Fruit fly (Drosophila melanogaster) whole organism, embryonic: ENCODE data around the gene NimC3.
A peak's percentile ranks its signal among the peaks of the same experiment; 100 is the strongest.

Source experiments
- Ada2b ChIP-seq: fragments of 200-800 bp; sonication (Bioruptor generic); IDR thresholded peaks from 2 replicates; pipeline ENCODE4 v1.3.6; 2022; ENCODE audit warnings: missing biosample characterization, missing genetic modification characterization
- Atf6 ChIP-seq: fragments of 200-800 bp; sonication (Bioruptor generic); IDR thresholded peaks from 2 replicates; pipeline ENCODE4 v1.3.6; 2022; ENCODE audit warnings: missing biosample characterization, missing genetic modification characterization
- Awh ChIP-seq: fragments of 200-800 bp; sonication (Bioruptor generic); IDR thresholded peaks from 2 replicates; pipeline ENCODE4, ENCODE4 v1.3.6; 2022; ENCODE audit warnings: missing biosample characterization, missing genetic modification characterization
- BtbVII ChIP-seq: fragments of 200-800 bp; sonication (Bioruptor generic); optimal IDR thresholded peaks from 3 replicates; lab custom pipeline; 2017; ENCODE audit warnings: missing biosample characterization, mild to moderate bottlenecking, missing genetic modification characterization
- CG10366 ChIP-seq: fragments of 200-800 bp; sonication (Bioruptor generic); IDR thresholded peaks from 2 replicates; pipeline ENCODE4 v1.3.6; 2022; ENCODE audit warnings: missing biosample characterization, missing genetic modification characterization
- CG14667 ChIP-seq: fragments of 200-800 bp; sonication (Bioruptor generic); IDR thresholded peaks from 2 replicates; pipeline ENCODE4 v1.3.6; 2022; ENCODE audit warnings: missing biosample characterization, missing genetic modification characterization
- CG16779 ChIP-seq: fragments of 200-800 bp; sonication (Bioruptor generic); IDR thresholded peaks from 2 replicates; pipeline ENCODE4 v1.3.6; 2022; ENCODE audit warnings: missing biosample characterization, missing genetic modification characterization
- CG17328 ChIP-seq: fragments of 200-800 bp; sonication (Bioruptor generic); IDR thresholded peaks from 2 replicates; pipeline ENCODE4 v1.3.6; 2022; ENCODE audit warnings: missing biosample characterization, missing genetic modification characterization
- CG32532 ChIP-seq: fragments of 200-800 bp; sonication (Bioruptor generic); IDR thresholded peaks from 2 replicates; pipeline ENCODE4 v1.3.6; 2022; ENCODE audit warnings: missing biosample characterization, missing genetic modification characterization
- CG3281 ChIP-seq: fragments of 200-800 bp; sonication (Bioruptor generic); optimal IDR thresholded peaks from 3 replicates; lab custom pipeline; 2017; ENCODE audit warnings: missing biosample characterization, mild to moderate bottlenecking, missing genetic modification characterization
- CG3847 ChIP-seq: fragments of 200-800 bp; sonication (Bioruptor generic); IDR thresholded peaks from 2 replicates; pipeline ENCODE4 v1.3.6; 2022; ENCODE audit warnings: missing biosample characterization, missing genetic modification characterization
- CG3995 ChIP-seq: fragments of 200-800 bp; sonication (Bioruptor generic); optimal IDR thresholded peaks from 3 replicates; lab custom pipeline; 2016; ENCODE audit warnings: missing biosample characterization, missing genetic modification characterization
- CG4404 ChIP-seq: fragments of 200-800 bp; sonication (Bioruptor generic); IDR thresholded peaks from 2 replicates; pipeline ENCODE4 v1.3.6; 2022; ENCODE audit warnings: missing biosample characterization, missing genetic modification characterization
- CG4707 ChIP-seq: fragments of 200-800 bp; sonication (Bioruptor generic); optimal IDR thresholded peaks from 2 replicates; lab custom pipeline; 2018; ENCODE audit warnings: missing biosample characterization, mild to moderate bottlenecking, missing genetic modification characterization, moderate library complexity
- CG4730 ChIP-seq: fragments of 200-800 bp; sonication (Bioruptor generic); IDR thresholded peaks from 2 replicates; pipeline ENCODE4 v1.3.6; 2022; ENCODE audit warnings: missing biosample characterization, missing genetic modification characterization
- CG5180 ChIP-seq: fragments of 200-800 bp; sonication (Bioruptor generic); optimal IDR thresholded peaks from 3 replicates; lab custom pipeline; 2017; ENCODE audit warnings: missing biosample characterization, missing genetic modification characterization, mild to moderate bottlenecking, moderate library complexity, missing genetic modification reagents
- CG6765 ChIP-seq: fragments of 200-800 bp; sonication (Bioruptor generic); optimal IDR thresholded peaks from 3 replicates; lab custom pipeline; 2017; ENCODE audit warnings: missing biosample characterization, mild to moderate bottlenecking, missing genetic modification characterization
- CG7963 ChIP-seq: fragments of 200-800 bp; sonication (Bioruptor generic); IDR thresholded peaks from 3 replicates; pipeline ENCODE4 v1.3.6; 2022; ENCODE audit warnings: missing biosample characterization, missing genetic modification characterization; ENCODE audit not compliant: partially characterized antibody
- CG8924 ChIP-seq: fragments of 200-800 bp; optimal IDR thresholded peaks from 3 replicates; lab custom pipeline; 2019; ENCODE audit warnings: missing biosample characterization, mild to moderate bottlenecking, missing genetic modification characterization, moderate library complexity
- Camta ChIP-seq: fragments of 200-800 bp; sonication (Bioruptor generic); optimal IDR thresholded peaks from 2 replicates; lab custom pipeline; 2016; ENCODE audit warnings: missing biosample characterization, missing genetic modification characterization
- D ChIP-seq, 2 experiments: fragments of 200-800 bp in 1 of 2; fragments of >200 bp in 1 of 2; sonication (Bioruptor generic) in 1 of 2; optimal IDR thresholded peaks; 2 replicates in 1 of 2; 3 replicates in 1 of 2; lab custom pipeline; 2017; ENCODE audit warnings: mild to moderate bottlenecking in 1 of 2, missing biosample characterization in 1 of 2, missing genetic modification characterization in 1 of 2, missing genetic modification reagents in 1 of 2
- E2f1 ChIP-seq: fragments of 200-800 bp; sonication (Bioruptor generic); IDR thresholded peaks from 2 replicates; pipeline ENCODE4 v1.3.6; 2022; ENCODE audit warnings: missing biosample characterization, missing genetic modification characterization
- HLH54F ChIP-seq: fragments of 200-800 bp; sonication (Bioruptor generic); optimal IDR thresholded peaks from 3 replicates; lab custom pipeline; 2016; ENCODE audit warnings: missing biosample characterization, missing genetic modification characterization
- Hmr ChIP-seq: fragments of 200-800 bp; sonication (Bioruptor generic); optimal IDR thresholded peaks from 3 replicates; lab custom pipeline; 2017; ENCODE audit warnings: mild to moderate bottlenecking, missing biosample characterization, missing genetic modification reagents, missing genetic modification characterization
- NC2β ChIP-seq: fragments of 200-800 bp; sonication (Bioruptor generic); optimal IDR thresholded peaks from 2 replicates; lab custom pipeline; 2016; ENCODE audit warnings: missing biosample characterization, missing genetic modification characterization
- Neu2 ChIP-seq: fragments of 200-800 bp; sonication (Bioruptor generic); optimal IDR thresholded peaks from 3 replicates; lab custom pipeline; 2016; ENCODE audit warnings: missing biosample characterization, missing genetic modification characterization, borderline replicate concordance
- Nf-YC ChIP-seq: fragments of 200-800 bp; optimal IDR thresholded peaks from 3 replicates; lab custom pipeline; 2019; ENCODE audit warnings: missing biosample characterization, mild to moderate bottlenecking, missing genetic modification characterization, moderate library complexity
- Sin3A ChIP-seq: fragments of >200 bp; optimal IDR thresholded peaks from 2 replicates; lab custom pipeline; 2018
- Six4 ChIP-seq: fragments of 200-800 bp; sonication (Bioruptor generic); optimal IDR thresholded peaks from 2 replicates; lab custom pipeline; 2016; ENCODE audit warnings: missing biosample characterization, missing genetic modification characterization
- Sox100B ChIP-seq: fragments of 200-800 bp; sonication (Bioruptor generic); optimal IDR thresholded peaks from 3 replicates; lab custom pipeline; 2018; ENCODE audit warnings: missing biosample characterization, mild to moderate bottlenecking, missing genetic modification characterization
- Trl ChIP-seq, 3 experiments: fragments of >200 bp in 2 of 3; fragments of 200-800 bp in 1 of 3; sonication (Bioruptor generic) in 1 of 3; optimal IDR thresholded peaks; 2 replicates in 1 of 3; 3 replicates in 2 of 3; lab custom pipeline; 2016 to 2017; ENCODE audit warnings: missing biosample characterization in 1 of 3, missing genetic modification characterization in 1 of 3
- Usf ChIP-seq: fragments of 200-800 bp; sonication (Bioruptor generic); optimal IDR thresholded peaks from 2 replicates; lab custom pipeline; 2017; ENCODE audit warnings: missing genotype, missing biosample characterization, missing genetic modification characterization
- Xbp1 ChIP-seq: fragments of 200-800 bp; sonication (Bioruptor generic); optimal IDR thresholded peaks from 3 replicates; lab custom pipeline; 2016; ENCODE audit warnings: missing biosample characterization, mild to moderate bottlenecking, missing genetic modification characterization
- YL-1 ChIP-seq: fragments of 200-800 bp; sonication (Bioruptor generic); optimal IDR thresholded peaks from 3 replicates; lab custom pipeline; 2017; ENCODE audit warnings: missing biosample characterization, mild to moderate bottlenecking, missing genetic modification characterization
- bbx ChIP-seq: fragments of 200-800 bp; sonication (Bioruptor generic); IDR thresholded peaks from 2 replicates; pipeline ENCODE4 v1.3.6; 2022; ENCODE audit warnings: missing biosample characterization, missing genetic modification characterization; ENCODE audit not compliant: partially characterized antibody
- caup ChIP-seq: fragments of 200-800 bp; sonication (Bioruptor generic); optimal IDR thresholded peaks from 3 replicates; lab custom pipeline; 2017; ENCODE audit warnings: missing biosample characterization, mild to moderate bottlenecking, missing genetic modification characterization, moderate library complexity; ENCODE audit not compliant: severe bottlenecking
- crc ChIP-seq: fragments of 200-800 bp; sonication (Bioruptor generic); optimal IDR thresholded peaks from 2 replicates; lab custom pipeline; 2016; ENCODE audit warnings: missing biosample characterization, missing genetic modification characterization
- crp ChIP-seq, 2 experiments: fragments of 200-800 bp; sonication (Bioruptor generic); optimal IDR thresholded peaks; 2 replicates in 1 of 2; 3 replicates in 1 of 2; lab custom pipeline; 2017; ENCODE audit warnings: missing biosample characterization in 2 of 2, missing genetic modification characterization in 2 of 2, mild to moderate bottlenecking in 1 of 2, moderate library complexity in 1 of 2
- dmrt11E ChIP-seq: fragments of 200-800 bp; sonication (Bioruptor generic); optimal IDR thresholded peaks from 3 replicates; lab custom pipeline; 2018; ENCODE audit warnings: missing biosample characterization, mild to moderate bottlenecking, missing genetic modification characterization, moderate library complexity
- eve ChIP-seq, 2 experiments: fragments of >200 bp; optimal IDR thresholded peaks; 2 replicates each; lab custom pipeline; 2017; ENCODE audit warnings: missing biosample characterization in 2 of 2, missing genetic modification characterization in 2 of 2
- ewg ChIP-seq: fragments of 200-800 bp; sonication (Bioruptor generic); optimal IDR thresholded peaks from 3 replicates; lab custom pipeline; 2017; ENCODE audit warnings: mild to moderate bottlenecking, missing biosample characterization, missing genetic modification reagents, missing genetic modification characterization
- fd3F ChIP-seq: fragments of 200-800 bp; sonication (Bioruptor generic); optimal IDR thresholded peaks from 2 replicates; lab custom pipeline; 2018; ENCODE audit warnings: missing biosample characterization, mild to moderate bottlenecking, missing genetic modification characterization, moderate library complexity
- ftz-f1 ChIP-seq: fragments of 200-800 bp; sonication (Bioruptor generic); optimal IDR thresholded peaks from 2 replicates; lab custom pipeline; 2016; ENCODE audit warnings: missing biosample characterization, missing genetic modification characterization
- nerfin-1 ChIP-seq: fragments of 200-800 bp; sonication (Bioruptor generic); optimal IDR thresholded peaks from 3 replicates; lab custom pipeline; 2019; ENCODE audit warnings: missing biosample characterization, mild to moderate bottlenecking, missing genetic modification characterization, moderate library complexity
- pum ChIP-seq: fragments of 200-800 bp; sonication (Bioruptor generic); optimal IDR thresholded peaks from 2 replicates; lab custom pipeline; 2016; ENCODE audit warnings: missing biosample characterization, missing genetic modification characterization
- so ChIP-seq: fragments of 200-800 bp; sonication (Bioruptor generic); IDR thresholded peaks from 3 replicates; pipeline ENCODE4 v1.3.6; 2022; ENCODE audit warnings: missing biosample characterization, missing genetic modification characterization
- tgo ChIP-seq: fragments of 200-800 bp; sonication (Bioruptor generic); IDR thresholded peaks from 3 replicates; pipeline ENCODE4 v1.3.6; 2022; ENCODE audit warnings: missing biosample characterization, missing genetic modification characterization
- zf30C ChIP-seq: fragments of 200-800 bp; sonication (Bioruptor generic); optimal IDR thresholded peaks from 3 replicates; lab custom pipeline; 2018; ENCODE audit warnings: missing biosample characterization, mild to moderate bottlenecking, missing genetic modification characterization

Gene NimC3

DNA sequence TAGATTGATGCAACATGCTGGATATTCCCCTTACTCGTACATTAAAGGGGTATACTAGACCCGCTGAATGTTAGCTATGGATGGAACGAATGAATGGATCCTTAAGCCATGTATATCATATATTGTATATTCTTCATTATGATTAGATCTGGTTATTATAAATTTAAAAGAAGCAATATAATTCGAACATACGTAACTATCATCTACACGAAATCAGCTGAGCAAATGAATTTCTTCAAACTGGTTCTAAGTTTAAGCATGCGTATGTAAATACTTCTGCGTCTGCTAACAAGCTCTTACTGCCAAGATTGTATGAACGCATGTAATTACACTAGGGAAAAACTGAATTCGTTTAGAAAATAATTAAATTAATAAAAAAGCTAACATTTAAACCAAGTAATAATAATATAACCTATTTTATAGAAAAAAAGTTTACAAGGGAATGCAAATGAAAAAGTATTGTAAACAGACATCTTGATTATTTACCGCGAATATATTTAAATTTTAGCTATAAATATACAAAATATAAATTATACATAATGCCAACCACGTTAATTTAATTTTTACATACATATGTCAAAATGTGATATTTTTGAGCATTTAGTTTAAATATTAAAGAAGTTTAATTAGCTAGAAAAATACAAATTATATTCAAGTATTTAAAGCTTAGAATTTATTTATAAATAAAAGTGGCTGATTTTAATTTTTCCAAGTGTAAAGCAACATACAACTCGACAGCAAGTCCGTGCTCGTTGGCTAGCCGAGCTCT, 1.1 kb upstream of the NimC3 start (continued):
- TF ChIP-seq Sin3A (lab: Kevin White, UChicago) (no peak), CG17328 (GFP tag; lab: Robert Waterston, UW) (peak; percentile 39; the same call in 1 of the 2 replicates), CG5180 (GFP tag; lab: Kevin White, UChicago) (no peak), nerfin-1 (tag; lab: Kevin White, UChicago) (peak; percentile 10), Xbp1 (peak; percentile 50), Neu2 (no peak), HLH54F (GFP tag; lab: Kevin White, UChicago) (peak; percentile 28), E2f1 (GFP tag; lab: Robert Waterston, UW) (peak; percentile 62), ewg (GFP tag; lab: Kevin White, UChicago) (peak; percentile 38), tgo (peak; percentile 59), NC2β (peak; percentile 31), CG6765 (GFP tag; lab: Kevin White, UChicago) (peak; percentile 29), Sox100B (GFP tag; lab: Kevin White, UChicago) (peak; percentile 85), dmrt11E (tag; lab: Kevin White, UChicago) (peak; percentile 81), Hmr (GFP tag; lab: Kevin White, UChicago) (peak; percentile 58), ftz-f1 (GFP tag; lab: Kevin White, UChicago) (no peak), CG4730 (peak; percentile 52), caup (GFP tag; lab: Kevin White, UChicago) (peak; percentile 21), BtbVII (GFP tag; lab: Kevin White, UChicago) (no peak), Ada2b (peak; percentile 36; the same call in 1 of the 2 replicates), Camta (GFP tag; lab: Kevin White, UChicago) (no peak), Awh (GFP tag; lab: Robert Waterston, UW) (peak; percentile 75), pum (peak; percentile 22), CG4404 (GFP tag; lab: Robert Waterston, UW) (0 out of 2 replicates have a peak, but pooled peaks have one; percentile 6), Nf-YC (tag; lab: Kevin White, UChicago) (peak; percentile 15), YL-1 (no peak), so (GFP tag; lab: Robert Waterston, UW) (no peak), Six4 (GFP tag; lab: Kevin White, UChicago) (peak; percentile 25), crc (GFP tag; lab: Kevin White, UChicago) (no peak), Trl (optimal IDR thresholded peaks at IDR 0.05; lab: Kevin White, UChicago) (no peak), Trl (GFP tag; optimal IDR thresholded peaks at IDR 0.05; lab: Kevin White, UChicago) (peak; percentile 6), CG8924 (peak; percentile 85), eve (GFP tag; optimal IDR thresholded peaks at IDR 0.05; lab: Kevin White, UChicago) (peak in 1 of 2 experiments; percentile 35), CG32532 (GFP tag; lab: Robert Waterston, UW) (peak; percentile 62), CG3847 (0 out of 2 replicates have a peak, but pooled peaks have one; percentile 12), Atf6 (GFP tag; lab: Robert Waterston, UW) (no peak; the same call in 1 of the 2 replicates), CG3281 (GFP tag; lab: Kevin White, UChicago) (peak; percentile 11), CG10366 (GFP tag; lab: Robert Waterston, UW) (peak; percentile 57), CG4707 (peak; percentile 55), CG14667 (peak; percentile 48; the same call in 1 of the 2 replicates), crp (GFP tag; optimal IDR thresholded peaks at IDR 0.05; lab: Kevin White, UChicago) (peak in 1 of 2 experiments; percentile 38), zf30C (peak; percentile 58), CG7963 (GFP tag; lab: Robert Waterston, UW) (no peak), fd3F (peak; percentile 30), CG3995 (GFP tag; lab: Kevin White, UChicago) (peak; percentile 0), Usf (GFP tag; lab: Kevin White, UChicago) (peak; percentile 14), bbx (no peak), D (optimal IDR thresholded peaks at IDR 0.05; lab: Kevin White, UChicago) (no peak), D (GFP tag; optimal IDR thresholded peaks at IDR 0.05; lab: Kevin White, UChicago) (peak; percentile 24), CG16779 (no peak)
